Fruit fly (Drosophila melanogaster): ENCODE measurements around the gene CG7173.

CG7173 gene

dm6 chr3L:21558176-21558871, at the start of gene CG7173:
CG7173 (minus strand) TSS chr3L:21558226.
- no peak for TF ChIP-seq noc (tag; optimal IDR thresholded peaks at IDR 0.05)

dm6 chr3L:21604265-21604664, 46.2 kb upstream of the CG7173 start:
- no peak for TF ChIP-seq noc (tag; optimal IDR thresholded peaks at IDR 0.05)

- TF ChIP-seq noc (tag; optimal IDR thresholded peaks at IDR 0.05): no peak
Observed at dm6 chr3L:21602275-21602674, 44.2 kb upstream of the CG7173 start.

dm6 chr3L:21598337-21598736, 40.3 kb upstream of the CG7173 start:
- TF ChIP-seq noc (tag; optimal IDR thresholded peaks at IDR 0.05): no peak

- TF ChIP-seq noc (tag; optimal IDR thresholded peaks at IDR 0.05): no peak
Observed at dm6 chr3L:21594408-21594807, 36.4 kb upstream of the CG7173 start.

dm6 chr3L:21591247-21591646, 33.2 kb upstream of the CG7173 start:
- no peak for TF ChIP-seq noc (tag; optimal IDR thresholded peaks at IDR 0.05)

- no peak for TF ChIP-seq noc (tag; optimal IDR thresholded peaks at IDR 0.05)
Observed at dm6 chr3L:21586528-21586927, 28.5 kb upstream of the CG7173 start, which contains the start of gene TfAP-2. TfAP-2 (plus strand) TSS chr3L:21586828.

dm6 chr3L:21585397-21585796, 27.4 kb upstream of the CG7173 start:
- no peak for TF ChIP-seq noc (tag; optimal IDR thresholded peaks at IDR 0.05)

dm6 chr3L:21584683-21585082, 26.7 kb upstream of the CG7173 start:
- no peak for TF ChIP-seq noc (tag; optimal IDR thresholded peaks at IDR 0.05)

- TF ChIP-seq noc (tag; optimal IDR thresholded peaks at IDR 0.05): no peak
Observed at dm6 chr3L:21581984-21582383, 24.0 kb upstream of the CG7173 start.

- no peak for TF ChIP-seq noc (tag; optimal IDR thresholded peaks at IDR 0.05)
Observed at dm6 chr3L:21574296-21574745, 16.3 kb upstream of the CG7173 start.

dm6 chr3L:21573831-21574230, 15.8 kb upstream of the CG7173 start, which contains the start of gene EMC10:
EMC10 (plus strand) TSS chr3L:21574131.
- no peak for TF ChIP-seq noc (tag; optimal IDR thresholded peaks at IDR 0.05)

dm6 chr3L:21568848-21569372, 10.9 kb upstream of the CG7173 start, which contains the start of the genes CRIF and SMC5:
CRIF (minus strand) TSS chr3L:21568898.
SMC5 (plus strand) TSS chr3L:21569176.
- TF ChIP-seq noc (tag; optimal IDR thresholded peaks at IDR 0.05): no peak

- TF ChIP-seq noc (tag; optimal IDR thresholded peaks at IDR 0.05): no peak
Observed at dm6 chr3L:21568254-21568653, 10.2 kb upstream of the CG7173 start.

- TF ChIP-seq noc (tag; optimal IDR thresholded peaks at IDR 0.05): no peak
Observed at dm6 chr3L:21565126-21565525, 7.1 kb upstream of the CG7173 start, which contains the start of gene CG7634. CG7634 (plus strand) TSS chr3L:21565426.

- no peak for TF ChIP-seq noc (tag; optimal IDR thresholded peaks at IDR 0.05)
Observed at dm6 chr3L:21562081-21562480, 4.1 kb upstream of the CG7173 start, which contains the start of gene CapaR. CapaR (minus strand) TSS chr3L:21562181.

dm6 chr3L:21554752-21555151, 3.3 kb downstream of the CG7173 start, which contains the start of gene Wnk:
Wnk (minus strand) TSS chr3L:21554928.
- TF ChIP-seq noc (tag; optimal IDR thresholded peaks at IDR 0.05): no peak
